Fruit fly (Drosophila melanogaster): Measurements from ENCODE around the gene CG5126.
A peak's percentile ranks its signal among the peaks of the same experiment; 100 is the strongest.

CG5126 gene

dm6 chr2L:1157679-1158518 lies 25.9 kb downstream of the CG5126 start, which contains the start of gene capt (continued):
- TF ChIP-seq ind (GFP tag; optimal IDR thresholded peaks at IDR 0.05) (peak; percentile 52), abd-A (tag; optimal IDR thresholded peaks at IDR 0.05) (peak; percentile 67), Dip2 (GFP tag; IDR thresholded peaks at IDR 0.05) (no peak), chif (GFP tag; optimal IDR thresholded peaks at IDR 0.05) (peak in 1 of 2 experiments; percentile 38), CoRest (tag; optimal IDR thresholded peaks at IDR 0.05) (peak; percentile 56), nom (GFP tag; optimal IDR thresholded peaks at IDR 0.05) (no peak), Ptx1 (GFP tag; IDR thresholded peaks at IDR 0.05) (0 out of 2 replicates have a peak, but pooled peaks have one; percentile 29)

DNA sequence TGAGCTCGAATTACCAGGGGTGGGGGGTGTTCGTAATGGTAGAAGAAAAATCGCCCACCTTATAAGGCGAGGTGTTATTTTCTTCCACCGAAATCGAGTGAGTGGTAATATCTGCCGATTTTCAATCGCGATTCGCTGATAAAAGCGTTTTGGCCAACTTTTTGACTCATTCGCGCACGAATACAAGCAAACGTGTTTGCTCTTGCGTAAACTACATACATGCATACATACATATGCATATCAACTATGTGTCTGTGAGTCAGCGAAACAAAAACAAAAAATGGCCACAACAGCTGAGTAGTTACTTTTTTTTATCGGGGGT lies 26.5 kb downstream of the CG5126 start:
- TF ChIP-seq crp (GFP tag; optimal IDR thresholded peaks at IDR 0.05) = no peak
- TF ChIP-seq CG9609 (GFP tag; optimal IDR thresholded peaks at IDR 0.05) = no peak
- TF ChIP-seq amos (GFP tag; IDR thresholded peaks at IDR 0.05; ENCODE audit: partially characterized antibody) = no peak; the same call in 1 of the 2 replicates
- TF ChIP-seq Dll (GFP tag; IDR thresholded peaks at IDR 0.05; ENCODE audit: partially characterized antibody) = no peak
- peak; percentile 33 for TF ChIP-seq mirr (GFP tag; optimal IDR thresholded peaks at IDR 0.05)
- TF ChIP-seq phol (tag; optimal IDR thresholded peaks at IDR 0.05) = peak; percentile 38
- TF ChIP-seq slbo (GFP tag; IDR thresholded peaks at IDR 0.05) = 0 out of 2 replicates have a peak, but pooled peaks have one; percentile 8
- TF ChIP-seq H15 (GFP tag; IDR thresholded peaks at IDR 0.05) = no peak
- TF ChIP-seq CG14014 (GFP tag; IDR thresholded peaks at IDR 0.05) = no peak
- no peak for TF ChIP-seq GATAe (GFP tag; conservative IDR thresholded peaks at IDR 0.05)
- peak; percentile 64 for TF ChIP-seq exex (tag; optimal IDR thresholded peaks at IDR 0.05)
- TF ChIP-seq so (GFP tag; IDR thresholded peaks at IDR 0.05) = 0 out of 3 replicates have a peak, but pooled peaks have one; percentile 20
- TF ChIP-seq CG16815 (GFP tag; optimal IDR thresholded peaks at IDR 0.05) = no peak
- TF ChIP-seq pros (GFP tag; optimal IDR thresholded peaks at IDR 0.05) = peak; percentile 60
- TF ChIP-seq kah (GFP tag; optimal IDR thresholded peaks at IDR 0.05) = no peak
- TF ChIP-seq CG34376 (GFP tag; optimal IDR thresholded peaks at IDR 0.05) = peak; percentile 20
- TF ChIP-seq Oli (tag; optimal IDR thresholded peaks at IDR 0.05) = no peak
- no peak for TF ChIP-seq zfh2 (GFP tag; optimal IDR thresholded peaks at IDR 0.05)
- peak in 1 of 2 experiments; percentile 92 for TF ChIP-seq Pdp1 (GFP tag; optimal IDR thresholded peaks at IDR 0.05)
- TF ChIP-seq luna (GFP tag; optimal IDR thresholded peaks at IDR 0.05) = no peak
- TF ChIP-seq sens (GFP tag) = peak; percentile 60
- no peak for TF ChIP-seq CG15269 (tag; optimal IDR thresholded peaks at IDR 0.05)
- peak; percentile 47; the same call in 1 of the 3 replicates for TF ChIP-seq z (GFP tag; IDR thresholded peaks at IDR 0.05)
- no peak for TF ChIP-seq CG43689 (GFP tag; IDR thresholded peaks at IDR 0.05)
- TF ChIP-seq CG11456 (GFP tag; IDR thresholded peaks at IDR 0.05) = no peak
- no peak for TF ChIP-seq CkIIα-i1 (GFP tag; IDR thresholded peaks at IDR 0.05)
- peak; percentile 80 for TF ChIP-seq grn (GFP tag; optimal IDR thresholded peaks at IDR 0.05)
- peak; percentile 20 for TF ChIP-seq HmgZ (tag; optimal IDR thresholded peaks at IDR 0.05)
- TF ChIP-seq Ets65A (GFP tag) = no peak
- TF ChIP-seq CG14441 (GFP tag; IDR thresholded peaks at IDR 0.05) = no peak
- TF ChIP-seq BtbVII (GFP tag; optimal IDR thresholded peaks at IDR 0.05) = no peak
- peak; percentile 21 for TF ChIP-seq p53 (GFP tag; optimal IDR thresholded peaks at IDR 0.05)

Measured in whole organism, embryonic.